Worm (Caenorhabditis elegans) whole organism, dauer: ENCODE measurements around the gene nhr-97.

Source experiments
- unc-62 ChIP-seq: sonication (generic microtip); optimal IDR thresholded peaks from 2 replicates; lab custom pipeline; 2017; ENCODE audit warnings: missing biosample characterization, missing genetic modification reagents, missing genetic modification characterization

The nhr-97 gene

ce11 chrIV:9757425-9757740 lies at the start of gene nhr-97:
Gene nhr-97, plus strand, starts transcription at chrIV:9757641.
- no peak for TF ChIP-seq unc-62 (GFP tag; lab: Kevin White, UChicago)

ce11 chrIV:9709205-9709604 lies 48.2 kb upstream of the nhr-97 start, which contains the start of gene ant-1.3:
Gene ant-1.3, minus strand, starts transcription at chrIV:9709305.
- TF ChIP-seq unc-62 (GFP tag; lab: Kevin White, UChicago) = no peak

- TF ChIP-seq unc-62 (GFP tag; lab: Kevin White, UChicago) = no peak
Observed at ce11 chrIV:9709887-9710286, 47.6 kb upstream of the nhr-97 start, which contains the start of gene nhr-38. Gene nhr-38, plus strand, starts transcription at chrIV:9710187.

- no peak for TF ChIP-seq unc-62 (GFP tag; lab: Kevin White, UChicago)
Observed at ce11 chrIV:9712782-9713181, 44.7 kb upstream of the nhr-97 start, which contains the start of gene K01H12.4. Gene K01H12.4, plus strand, starts transcription at chrIV:9713082.

ce11 chrIV:9714264-9714663 lies 43.2 kb upstream of the nhr-97 start:
- TF ChIP-seq unc-62 (GFP tag; lab: Kevin White, UChicago) = no peak

- no peak for TF ChIP-seq unc-62 (GFP tag; lab: Kevin White, UChicago)
Observed at ce11 chrIV:9716490-9716889, 41.0 kb upstream of the nhr-97 start.

- no peak for TF ChIP-seq unc-62 (GFP tag; lab: Kevin White, UChicago)
Observed at ce11 chrIV:9717844-9718243, 39.6 kb upstream of the nhr-97 start.

- no peak for TF ChIP-seq unc-62 (GFP tag; lab: Kevin White, UChicago)
Observed at ce11 chrIV:9718396-9718795, 39.0 kb upstream of the nhr-97 start.

ce11 chrIV:9723185-9723584 lies 34.3 kb upstream of the nhr-97 start:
- TF ChIP-seq unc-62 (GFP tag; lab: Kevin White, UChicago) = no peak

ce11 chrIV:9724948-9725347 lies 32.5 kb upstream of the nhr-97 start, which contains the start of the genes nhr-138 and C28D4.18:
Gene nhr-138, plus strand, starts transcription at chrIV:9725251.
Gene C28D4.18, plus strand, starts transcription at chrIV:9725280.
- no peak for TF ChIP-seq unc-62 (GFP tag; lab: Kevin White, UChicago)

- TF ChIP-seq unc-62 (GFP tag; lab: Kevin White, UChicago) = no peak
Observed at ce11 chrIV:9725468-9725985, 31.9 kb upstream of the nhr-97 start.

- TF ChIP-seq unc-62 (GFP tag; lab: Kevin White, UChicago) = no peak
Observed at ce11 chrIV:9727217-9727616, 30.2 kb upstream of the nhr-97 start.

- TF ChIP-seq unc-62 (GFP tag; lab: Kevin White, UChicago) = no peak
Observed at ce11 chrIV:9728376-9728775, 29.1 kb upstream of the nhr-97 start, which contains the start of gene nhr-100. Gene nhr-100, plus strand, starts transcription at chrIV:9728676.

- TF ChIP-seq unc-62 (GFP tag; lab: Kevin White, UChicago) = no peak
Observed at ce11 chrIV:9733904-9734303, 23.5 kb upstream of the nhr-97 start.

- TF ChIP-seq unc-62 (GFP tag; lab: Kevin White, UChicago) = no peak
Observed at ce11 chrIV:9734861-9735260, 22.6 kb upstream of the nhr-97 start.

- TF ChIP-seq unc-62 (GFP tag; lab: Kevin White, UChicago) = no peak
Observed at ce11 chrIV:9735750-9736149, 21.7 kb upstream of the nhr-97 start.

- TF ChIP-seq unc-62 (GFP tag; lab: Kevin White, UChicago) = no peak
Observed at ce11 chrIV:9737204-9737790, 20.1 kb upstream of the nhr-97 start, which contains the start of gene cka-1. Gene cka-1, minus strand, starts transcription at chrIV:9737621.
